Worm (Caenorhabditis elegans): ENCODE measurements around the gene srlf-2.

DNA sequence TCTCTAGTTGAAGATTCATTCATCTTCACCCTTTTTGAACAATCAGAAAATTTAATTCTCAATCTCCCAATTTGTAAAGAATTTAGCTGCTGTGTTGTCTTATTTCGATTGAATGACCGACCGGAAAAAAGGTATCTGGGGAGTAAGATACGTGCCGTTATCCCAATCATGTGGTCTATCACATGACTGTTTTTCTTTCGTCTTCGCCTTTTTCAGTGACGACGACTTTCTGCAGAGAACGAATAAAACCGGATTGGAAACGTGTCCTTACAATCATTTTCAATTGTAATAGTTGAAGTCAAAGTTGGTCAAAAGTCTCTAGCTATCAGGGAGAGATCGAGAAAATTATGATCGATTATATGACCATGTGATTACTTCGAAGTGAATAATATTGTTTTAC, 39.0 kb downstream of the srlf-2 start:
- TF ChIP-seq egl-27 (tag; optimal IDR thresholded peaks at IDR 0.05) (no peak), nhr-11 (tag; optimal IDR thresholded peaks at IDR 0.05) (no peak), unc-62 (GFP tag; optimal IDR thresholded peaks at IDR 0.05) (no peak), nhr-90 (tag; optimal IDR thresholded peaks at IDR 0.05; ENCODE audit: poor library complexity) (peak; percentile 84), nhr-28 (tag; optimal IDR thresholded peaks at IDR 0.05) (no peak), nhr-71 (tag; optimal IDR thresholded peaks at IDR 0.05) (peak; percentile 92), nhr-77 (tag; optimal IDR thresholded peaks at IDR 0.05) (no peak), sup-37 (GFP tag; optimal IDR thresholded peaks at IDR 0.05) (no peak)

Measured in whole organism, L1 larva.